Worm (Caenorhabditis elegans) whole organism, L4 larva: ENCODE measurements around the gene rpac-40.

ENCODE experiments used
- F26F4.8 ChIP-seq: fragments of 200-800 bp; sonication (Bioruptor generic); conservative IDR thresholded peaks from 2 replicates; pipeline ENCODE4 v1.3.6; 2022; ENCODE audit warnings: missing genetic modification characterization, missing compliant biosample characterization
- F44E2.7 ChIP-seq: fragments of 200-800 bp; sonication (Bioruptor generic); IDR thresholded peaks from 2 replicates; pipeline ENCODE4 v2.1.2; 2022; ENCODE audit warnings: missing genetic modification characterization, missing compliant biosample characterization
- F49E8.2 ChIP-seq: sonication (generic microtip); optimal IDR thresholded peaks from 2 replicates; lab custom pipeline; 2016; ENCODE audit warnings: missing compliant biosample characterization, mild to moderate bottlenecking, missing genetic modification characterization, borderline replicate concordance
- Y48G9A.11 ChIP-seq: fragments of 200-800 bp; sonication (Bioruptor generic); IDR thresholded peaks from 2 replicates; pipeline ENCODE4 v1.3.6; 2022; ENCODE audit warnings: missing genetic modification reagents, missing genetic modification characterization, missing compliant biosample characterization
- ZK546.5 ChIP-seq, 2 experiments: sonication (generic microtip); optimal IDR thresholded peaks; 2 replicates each; lab custom pipeline; 2017; ENCODE audit warnings: missing biosample characterization in 2 of 2, missing genetic modification characterization in 2 of 2
- aha-1 ChIP-seq: fragments of 150-350 bp; peaks from one replicate; lab custom pipeline; 2014; ENCODE audit warnings: missing biosample characterization, missing genetic modification characterization
- ceh-32 ChIP-seq: sonication (generic microtip); optimal IDR thresholded peaks from 2 replicates; lab custom pipeline; 2016; ENCODE audit warnings: mild to moderate bottlenecking, missing genetic modification characterization, missing compliant biosample characterization; ENCODE audit not compliant: poor library complexity
- ceh-44 ChIP-seq: fragments of 200-800 bp; sonication (Bioruptor generic); IDR thresholded peaks from 2 replicates; pipeline ENCODE4 v1.3.6; 2022; ENCODE audit warnings: missing genetic modification reagents, missing genetic modification characterization, missing compliant biosample characterization
- ceh-62 ChIP-seq: sonication (generic microtip); optimal IDR thresholded peaks from 2 replicates; lab custom pipeline; 2017; ENCODE audit warnings: missing biosample characterization, missing genetic modification characterization
- ceh-82 ChIP-seq: sonication (generic microtip); optimal IDR thresholded peaks from 2 replicates; lab custom pipeline; 2017; ENCODE audit warnings: missing biosample characterization, missing genetic modification characterization
- ces-1 ChIP-seq: fragments of 150-350 bp; sonication (generic microtip); optimal IDR thresholded peaks from 4 replicates; lab custom pipeline; 2014; ENCODE audit warnings: missing biosample characterization, missing genetic modification reagents, missing genetic modification characterization
- daf-16 ChIP-seq, 3 experiments: sonication (generic microtip); optimal IDR thresholded peaks; 2 replicates each; lab custom pipeline; 2016 to 2017; ENCODE audit warnings: missing genetic modification characterization in 3 of 3, missing genetic modification reagents in 3 of 3, mild to moderate bottlenecking in 2 of 3, missing compliant biosample characterization in 2 of 3, missing biosample characterization in 1 of 3, moderate library complexity in 1 of 3
- dmd-6 ChIP-seq: fragments of 200-800 bp; sonication (Bioruptor generic); IDR thresholded peaks from 2 replicates; pipeline ENCODE4 v1.3.6; 2022; ENCODE audit warnings: missing genetic modification reagents, missing genetic modification characterization, missing compliant biosample characterization
- egl-43 ChIP-seq: fragments of 200-800 bp; sonication (Bioruptor generic); IDR thresholded peaks from 2 replicates; pipeline ENCODE4 v1.3.6; 2022; ENCODE audit warnings: missing genetic modification reagents, missing genetic modification characterization, missing compliant biosample characterization
- fkh-10 ChIP-seq: fragments of 150-350 bp; optimal IDR thresholded peaks from 2 replicates; lab custom pipeline; 2014; ENCODE audit warnings: missing biosample characterization, missing genetic modification reagents, missing genetic modification characterization
- hlh-11 ChIP-seq: fragments of 200-800 bp; sonication (Bioruptor generic); optimal IDR thresholded peaks from 2 replicates; lab custom pipeline; 2018; ENCODE audit warnings: mild to moderate bottlenecking, missing genetic modification characterization, missing compliant biosample characterization
- hlh-30 ChIP-seq: sonication (generic microtip); optimal IDR thresholded peaks from 2 replicates; lab custom pipeline; 2017; ENCODE audit warnings: antibody characterized with exemption, mild to moderate bottlenecking, missing genetic modification characterization, missing compliant biosample characterization; ENCODE audit not compliant: insufficient read depth
- hmg-1.1 ChIP-seq: fragments of 200-800 bp; sonication (Bioruptor generic); IDR thresholded peaks from 2 replicates; pipeline ENCODE4 v1.3.6; 2022; ENCODE audit warnings: missing genetic modification reagents, missing genetic modification characterization, missing compliant biosample characterization
- lim-7 ChIP-seq: fragments of 200-800 bp; sonication (Bioruptor generic); IDR thresholded peaks from 2 replicates; pipeline ENCODE4 v1.3.6; 2022; ENCODE audit warnings: missing genetic modification characterization, missing compliant biosample characterization
- lin-38 ChIP-seq: fragments of 200-800 bp; sonication (Bioruptor generic); IDR thresholded peaks from 2 replicates; pipeline ENCODE4 v1.3.6; 2022; ENCODE audit warnings: missing genetic modification reagents, missing genetic modification characterization, missing compliant biosample characterization
- lin-39 ChIP-seq: fragments of 150-350 bp; optimal IDR thresholded peaks from 2 replicates; lab custom pipeline; 2014; ENCODE audit warnings: missing biosample characterization, missing genetic modification reagents, missing genetic modification characterization
- mdl-1 ChIP-seq, 2 experiments: fragments of 150-350 bp in 1 of 2; sonication (generic microtip) in 1 of 2; optimal IDR thresholded peaks; 2 replicates each; lab custom pipeline; 2014 to 2017; ENCODE audit warnings: missing biosample characterization in 2 of 2, missing genetic modification characterization in 2 of 2
- mdt-29 ChIP-seq: fragments of 200-800 bp; sonication (Bioruptor generic); IDR thresholded peaks from 2 replicates; pipeline ENCODE4 v1.3.6; 2022; ENCODE audit warnings: missing genetic modification reagents, missing genetic modification characterization, missing compliant biosample characterization
- nhr-25 ChIP-seq: sonication (generic microtip); optimal IDR thresholded peaks from 2 replicates; lab custom pipeline; 2017; ENCODE audit warnings: missing genetic modification characterization, mild to moderate bottlenecking, missing compliant biosample characterization, antibody characterized with exemption, moderate library complexity, borderline replicate concordance; ENCODE audit not compliant: insufficient read depth
- nhr-42 ChIP-seq: fragments of 200-800 bp; sonication (Bioruptor generic); IDR thresholded peaks from 2 replicates; pipeline ENCODE4 v1.3.6; 2022; ENCODE audit warnings: missing genetic modification characterization, missing compliant biosample characterization
- nhr-6 ChIP-seq: fragments of 150-350 bp; optimal IDR thresholded peaks from 2 replicates; lab custom pipeline; 2014; ENCODE audit warnings: missing biosample characterization, missing genetic modification characterization
- nhr-76 ChIP-seq: fragments of 150-350 bp; optimal IDR thresholded peaks from 2 replicates; lab custom pipeline; 2014; ENCODE audit warnings: missing biosample characterization, missing genetic modification characterization
- rbr-2 ChIP-seq: sonication (generic microtip); optimal IDR thresholded peaks from 2 replicates; lab custom pipeline; 2016; ENCODE audit warnings: missing genotype, missing genetic modification characterization, missing compliant biosample characterization
- skn-1 ChIP-seq: fragments of 150-350 bp; optimal IDR thresholded peaks from 2 replicates; lab custom pipeline; 2014; ENCODE audit warnings: missing biosample characterization, missing genetic modification characterization
- snpc-1.2 ChIP-seq: fragments of 200-800 bp; sonication (Bioruptor generic); IDR thresholded peaks from 2 replicates; pipeline ENCODE4 v1.3.6; 2022; ENCODE audit warnings: missing genetic modification reagents, missing genetic modification characterization, missing compliant biosample characterization
- snpc-4 ChIP-seq: fragments of 150-350 bp; optimal IDR thresholded peaks from 2 replicates; lab custom pipeline; 2014; ENCODE audit warnings: missing biosample characterization, missing genetic modification characterization
- spr-1 ChIP-seq: sonication (generic microtip); optimal IDR thresholded peaks from 2 replicates; lab custom pipeline; 2016; ENCODE audit warnings: mild to moderate bottlenecking, missing genetic modification characterization, missing compliant biosample characterization
- unc-130 ChIP-seq: sonication (generic microtip); optimal IDR thresholded peaks from 2 replicates; lab custom pipeline; 2016; ENCODE audit warnings: missing genetic modification reagents, missing genetic modification characterization, missing compliant biosample characterization

rpac-40 gene

ce11 chrV:4164504-4164959 is 34.8 kb upstream of the rpac-40 start, which contains the start of gene Y45G5AM.3 (continued):
- no peak for TF ChIP-seq aha-1 (tag; lab: Kevin White, UChicago)
- no peak for TF ChIP-seq nhr-25 (tag; lab: Kevin White, UChicago)
- no peak for TF ChIP-seq rbr-2 (tag; lab: Kevin White, UChicago)
- TF ChIP-seq F26F4.8 (GFP tag; lab: Robert Waterston, UW): no peak
- TF ChIP-seq hlh-11 (tag; lab: Kevin White, UChicago): no peak

- TF ChIP-seq ceh-44 (GFP tag; lab: Robert Waterston, UW) (no peak), ceh-32 (tag; lab: Kevin White, UChicago) (no peak), unc-130 (no peak), fkh-10 (GFP tag; lab: Kevin White, UChicago) (no peak)
- TF ChIP-seq, all 104 proteins: peak for 0
Observed at ce11 chrV:4168045-4168444, 31.2 kb upstream of the rpac-40 start.

- TF ChIP-seq nhr-6 (tag; lab: Kevin White, UChicago) (no peak), lin-38 (GFP tag; lab: Robert Waterston, UW) (peak; percentile 83), nhr-76 (tag; lab: Kevin White, UChicago) (no peak), Y48G9A.11 (GFP tag; lab: Robert Waterston, UW) (no peak)
- TF ChIP-seq, all 104 proteins: peak for 1
Observed at ce11 chrV:4169658-4170057, 29.6 kb upstream of the rpac-40 start.

ce11 chrV:4170138-4170537 is 29.1 kb upstream of the rpac-40 start, which contains the start of gene Y45G5AM.7:
Y45G5AM.7 (minus strand) TSS chrV:4170238.
- no peak for TF ChIP-seq ZK546.5 (tag; optimal IDR thresholded peaks at IDR 0.05; lab: Kevin White, UChicago)
- no peak for TF ChIP-seq nhr-25 (tag; lab: Kevin White, UChicago)
- TF ChIP-seq skn-1 (tag; lab: Kevin White, UChicago): no peak
- no peak for TF ChIP-seq lim-7
- TF ChIP-seq snpc-4: no peak
- TF ChIP-seq daf-16 (GFP tag; optimal IDR thresholded peaks at IDR 0.05; lab: Kevin White, UChicago): no peak
- TF ChIP-seq daf-16 (tag; optimal IDR thresholded peaks at IDR 0.05; lab: Kevin White, UChicago): no peak
- no peak for TF ChIP-seq hmg-1.1
- TF ChIP-seq F49E8.2 (tag; lab: Kevin White, UChicago): no peak
- no peak for TF ChIP-seq F44E2.7 (GFP tag; lab: Robert Waterston, UW)
- no peak for TF ChIP-seq mdl-1 (tag; optimal IDR thresholded peaks at IDR 0.05; lab: Kevin White, UChicago)
- TF ChIP-seq F26F4.8 (GFP tag; lab: Robert Waterston, UW): no peak

- TF ChIP-seq F44E2.7 (GFP tag; lab: Robert Waterston, UW) (no peak), mdt-29 (GFP tag; lab: Robert Waterston, UW) (0 out of 2 replicates have a peak, but pooled peaks have one; percentile 15), ceh-82 (tag; lab: Kevin White, UChicago) (no peak), F49E8.2 (tag; lab: Kevin White, UChicago) (peak; percentile 93), snpc-1.2 (peak; percentile 56; the same call in 1 of the 2 replicates), lin-39 (tag; lab: Kevin White, UChicago) (no peak), spr-1 (tag; lab: Kevin White, UChicago) (no peak), hmg-1.1 (no peak), nhr-76 (tag; lab: Kevin White, UChicago) (no peak), ces-1 (no peak), dmd-6 (GFP tag; lab: Robert Waterston, UW) (no peak), unc-130 (peak; percentile 90), lin-38 (GFP tag; lab: Robert Waterston, UW) (peak; percentile 81), nhr-25 (tag; lab: Kevin White, UChicago) (no peak), Y48G9A.11 (GFP tag; lab: Robert Waterston, UW) (peak; percentile 55; the same call in 1 of the 2 replicates), ceh-62 (tag; lab: Kevin White, UChicago) (no peak), hlh-30 (tag; lab: Kevin White, UChicago) (no peak), egl-43 (no peak), nhr-42 (no peak)
Observed at ce11 chrV:4175624-4176023, 23.7 kb upstream of the rpac-40 start, which contains the start of the genes coh-4 and pid-5. coh-4 (minus strand) TSS chrV:4175640. pid-5 (plus strand) TSS chrV:4175882.
